Worm (Caenorhabditis elegans) whole organism, young adult: ENCODE data around the gene Y60C6A.1.

Experiments
- C17E4.6 ChIP-seq: fragments of 200-800 bp; sonication (Bioruptor generic); IDR thresholded peaks from 2 replicates; pipeline ENCODE4 v1.3.6; 2022; ENCODE audit warnings: missing genetic modification reagents, missing genetic modification characterization, missing compliant biosample characterization
- F10E7.11 ChIP-seq: sonication (generic microtip); optimal IDR thresholded peaks from 2 replicates; lab custom pipeline; 2017; ENCODE audit warnings: mild to moderate bottlenecking, missing genetic modification characterization, moderate library complexity, missing compliant biosample characterization
- F22D6.2 ChIP-seq: sonication (generic microtip); optimal IDR thresholded peaks from 2 replicates; lab custom pipeline; 2016; ENCODE audit warnings: mild to moderate bottlenecking, missing genetic modification characterization, missing compliant biosample characterization
- F23B12.7 ChIP-seq: sonication (generic microtip); optimal IDR thresholded peaks from 2 replicates; lab custom pipeline; 2017; ENCODE audit warnings: missing genetic modification characterization, mild to moderate bottlenecking, missing compliant biosample characterization, antibody characterized with exemption, moderate library complexity; ENCODE audit not compliant: insufficient read depth
- F37B4.10 ChIP-seq: fragments of 200-800 bp; sonication (Bioruptor generic); IDR thresholded peaks from 2 replicates; pipeline ENCODE4 v1.3.6; 2022; ENCODE audit warnings: missing genetic modification characterization, missing compliant biosample characterization
- F57A8.1 ChIP-seq: fragments of 200-800 bp; sonication (Bioruptor generic); optimal IDR thresholded peaks from 2 replicates; lab custom pipeline; 2018; ENCODE audit warnings: mild to moderate bottlenecking, missing genetic modification characterization, moderate library complexity, missing compliant biosample characterization
- K11D2.4 ChIP-seq: fragments of 200-800 bp; sonication (Bioruptor generic); IDR thresholded peaks from 2 replicates; pipeline ENCODE4 v1.3.6; 2022; ENCODE audit warnings: missing genetic modification reagents, missing genetic modification characterization, missing compliant biosample characterization
- K12H6.12 ChIP-seq: fragments of 200-800 bp; sonication (Bioruptor generic); optimal IDR thresholded peaks from 2 replicates; lab custom pipeline; 2018; ENCODE audit warnings: mild to moderate bottlenecking, missing genetic modification characterization, missing compliant biosample characterization
- T26A5.8 ChIP-seq: sonication (generic microtip); optimal IDR thresholded peaks from 2 replicates; lab custom pipeline; 2016; ENCODE audit warnings: missing genetic modification characterization, missing compliant biosample characterization
- Y56A3A.18 ChIP-seq: fragments of 200-800 bp; sonication (Bioruptor generic); IDR thresholded peaks from 2 replicates; pipeline ENCODE4 v1.3.6; 2022; ENCODE audit warnings: missing genetic modification reagents, missing genetic modification characterization, missing compliant biosample characterization
- Y79H2A.3 ChIP-seq: fragments of 200-800 bp; sonication (Bioruptor generic); conservative IDR thresholded peaks from 2 replicates; pipeline ENCODE4 v1.3.6; 2022; ENCODE audit warnings: missing genetic modification reagents, missing genetic modification characterization, missing compliant biosample characterization
- Y95B8A.8 ChIP-seq: fragments of 200-800 bp; sonication (Bioruptor generic); IDR thresholded peaks from 2 replicates; pipeline ENCODE4 v1.3.6; 2022; ENCODE audit warnings: missing genetic modification reagents, missing genetic modification characterization, missing compliant biosample characterization
- aptf-3 ChIP-seq: fragments of 200-800 bp; sonication (Bioruptor generic); IDR thresholded peaks from 2 replicates; pipeline ENCODE4 v1.3.6; 2022; ENCODE audit warnings: missing genetic modification characterization, missing compliant biosample characterization
- attf-5 ChIP-seq: fragments of 200-800 bp; sonication (Bioruptor generic); optimal IDR thresholded peaks from 2 replicates; lab custom pipeline; 2018; ENCODE audit warnings: mild to moderate bottlenecking, missing genetic modification characterization, missing compliant biosample characterization
- bed-2 ChIP-seq: fragments of 200-800 bp; sonication (Bioruptor generic); IDR thresholded peaks from 2 replicates; pipeline ENCODE4 v1.3.6; 2022; ENCODE audit warnings: missing genetic modification reagents, missing genetic modification characterization, missing compliant biosample characterization
- ceh-58 ChIP-seq: fragments of 200-800 bp; sonication (Bioruptor generic); IDR thresholded peaks from 2 replicates; pipeline ENCODE4 v1.3.6; 2022; ENCODE audit warnings: missing genetic modification characterization, missing compliant biosample characterization
- dpff-1 ChIP-seq: sonication (generic microtip); optimal IDR thresholded peaks from 2 replicates; lab custom pipeline; 2017; ENCODE audit warnings: mild to moderate bottlenecking, missing genetic modification characterization, missing compliant biosample characterization
- dpl-1 ChIP-seq: fragments of 150-350 bp; optimal IDR thresholded peaks from 2 replicates; lab custom pipeline; 2014; ENCODE audit warnings: missing biosample characterization, missing genetic modification reagents, missing genetic modification characterization
- egl-44 ChIP-seq: fragments of 200-800 bp; sonication (Bioruptor generic); IDR thresholded peaks from 2 replicates; pipeline ENCODE4 v1.3.6; 2022; ENCODE audit warnings: missing genetic modification reagents, missing genetic modification characterization, missing compliant biosample characterization
- ets-4 ChIP-seq: fragments of 200-800 bp; sonication (Bioruptor generic); optimal IDR thresholded peaks from 2 replicates; lab custom pipeline; 2018; ENCODE audit warnings: mild to moderate bottlenecking, missing genetic modification characterization, missing compliant biosample characterization
- gei-17 ChIP-seq: fragments of 200-800 bp; sonication (Bioruptor generic); optimal IDR thresholded peaks from 2 replicates; lab custom pipeline; 2018; ENCODE audit warnings: mild to moderate bottlenecking, missing genetic modification characterization, missing compliant biosample characterization
- hlh-12 ChIP-seq: sonication (generic microtip); optimal IDR thresholded peaks from 2 replicates; lab custom pipeline; 2016; ENCODE audit warnings: missing genetic modification characterization, missing compliant biosample characterization
- hsf-1 ChIP-seq: fragments of 200-800 bp; sonication (Bioruptor generic); IDR thresholded peaks from 2 replicates; pipeline ENCODE4 v1.3.6; 2022; ENCODE audit warnings: missing genetic modification reagents, missing genetic modification characterization, missing compliant biosample characterization
- lsl-1 ChIP-seq: fragments of 200-800 bp; sonication (Bioruptor generic); optimal IDR thresholded peaks from 2 replicates; lab custom pipeline; 2018; ENCODE audit warnings: mild to moderate bottlenecking, missing genetic modification characterization, moderate library complexity, missing compliant biosample characterization
- madf-6 ChIP-seq: fragments of 200-800 bp; sonication (Bioruptor generic); IDR thresholded peaks from 2 replicates; pipeline ENCODE4 v1.3.6; 2022; ENCODE audit warnings: missing genetic modification reagents, missing genetic modification characterization, missing compliant biosample characterization
- nfya-2 ChIP-seq: fragments of 200-800 bp; sonication (Bioruptor generic); IDR thresholded peaks from 2 replicates; pipeline ENCODE4 v1.3.6; 2022; ENCODE audit warnings: missing genetic modification reagents, missing genetic modification characterization, missing compliant biosample characterization
- nhr-179 ChIP-seq: sonication (generic microtip); optimal IDR thresholded peaks from 2 replicates; lab custom pipeline; 2016; ENCODE audit warnings: mild to moderate bottlenecking, missing genetic modification characterization, missing compliant biosample characterization
- nhr-80 ChIP-seq: sonication (generic microtip); optimal IDR thresholded peaks from 2 replicates; lab custom pipeline; 2016; ENCODE audit warnings: missing genetic modification characterization, missing compliant biosample characterization
- rec-8 ChIP-seq, 2 experiments: sonication (generic microtip); optimal IDR thresholded peaks; 2 replicates each; lab custom pipeline; 2016; ENCODE audit warnings: mild to moderate bottlenecking in 2 of 2, missing genetic modification characterization in 2 of 2, missing genetic modification reagents in 2 of 2, missing genotype in 2 of 2, missing biosample characterization in 1 of 2, missing compliant biosample characterization in 1 of 2, moderate library complexity in 1 of 2
- repo-1 ChIP-seq: sonication (generic microtip); optimal IDR thresholded peaks from 2 replicates; lab custom pipeline; 2017; ENCODE audit warnings: mild to moderate bottlenecking, missing genetic modification characterization, missing compliant biosample characterization
- snpc-1.1 ChIP-seq: sonication (generic microtip); optimal IDR thresholded peaks from 2 replicates; lab custom pipeline; 2017; ENCODE audit warnings: missing genetic modification characterization, mild to moderate bottlenecking, missing compliant biosample characterization, antibody characterized with exemption, moderate library complexity, missing genotype, missing genetic modification reagents; ENCODE audit not compliant: insufficient read depth
- snpc-1.3 ChIP-seq: sonication (generic microtip); optimal IDR thresholded peaks from 2 replicates; lab custom pipeline; 2017; ENCODE audit warnings: missing genetic modification characterization, mild to moderate bottlenecking, missing compliant biosample characterization, antibody characterized with exemption, moderate library complexity, missing genotype, missing genetic modification reagents; ENCODE audit not compliant: insufficient read depth
- snpc-4 ChIP-seq, 5 experiments: fragments of 150-350 bp in 1 of 5; sonication (generic microtip) in 4 of 5; optimal IDR thresholded peaks; 2 replicates each; lab custom pipeline; 2014 to 2018; ENCODE audit warnings: missing genetic modification characterization in 5 of 5, missing biosample characterization in 3 of 5, antibody characterized with exemption in 2 of 5, mild to moderate bottlenecking in 2 of 5, missing compliant biosample characterization in 2 of 5, missing genotype in 2 of 5, moderate library complexity in 2 of 5, missing genetic modification reagents in 1 of 5
- sptf-2 ChIP-seq: fragments of 200-800 bp; sonication (Bioruptor generic); optimal IDR thresholded peaks from 2 replicates; lab custom pipeline; 2018; ENCODE audit warnings: mild to moderate bottlenecking, missing genetic modification characterization, missing compliant biosample characterization
- xnd-1 ChIP-seq: sonication (generic microtip); optimal IDR thresholded peaks from 2 replicates; lab custom pipeline; 2016; ENCODE audit warnings: missing genotype, missing genetic modification reagents, missing genetic modification characterization, missing compliant biosample characterization

The Y60C6A.1 gene

DNA sequence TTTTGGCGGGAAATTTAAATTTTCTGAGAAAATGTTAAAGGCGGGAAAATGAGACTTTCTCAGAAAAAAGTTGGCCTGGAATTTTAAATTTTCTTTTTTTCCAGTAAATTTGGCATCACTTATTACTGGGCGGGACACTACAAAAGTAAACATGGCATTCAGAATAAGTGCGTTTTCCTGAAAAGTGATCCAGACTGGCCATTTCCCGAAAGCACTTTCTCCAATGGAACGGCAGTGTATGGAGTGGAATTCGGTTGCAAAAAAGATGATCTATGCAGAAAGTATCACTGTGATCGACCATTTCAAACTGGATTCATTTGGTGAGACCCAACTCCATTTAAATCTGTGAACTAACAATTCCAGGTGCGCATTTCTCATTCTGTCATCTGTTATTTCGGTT is 4.4 kb downstream of the Y60C6A.1 start:
- TF ChIP-seq Y95B8A.8 (GFP tag; lab: Robert Waterston, UW) (no peak), F10E7.11 (tag; lab: Kevin White, UChicago) (no peak), dpff-1 (tag; lab: Kevin White, UChicago) (no peak), madf-6 (GFP tag; lab: Robert Waterston, UW) (no peak), ets-4 (no peak), bed-2 (GFP tag; lab: Robert Waterston, UW) (no peak), Y79H2A.3 (no peak), xnd-1 (tag; lab: Kevin White, UChicago) (no peak), nfya-2 (GFP tag; lab: Robert Waterston, UW) (no peak), gei-17 (GFP tag; lab: Kevin White, UChicago) (no peak), hsf-1 (GFP tag; lab: Robert Waterston, UW) (no peak), snpc-1.3 (no peak), rec-8 (tag; optimal IDR thresholded peaks at IDR 0.05; lab: Kevin White, UChicago) (no peak)

DNA sequence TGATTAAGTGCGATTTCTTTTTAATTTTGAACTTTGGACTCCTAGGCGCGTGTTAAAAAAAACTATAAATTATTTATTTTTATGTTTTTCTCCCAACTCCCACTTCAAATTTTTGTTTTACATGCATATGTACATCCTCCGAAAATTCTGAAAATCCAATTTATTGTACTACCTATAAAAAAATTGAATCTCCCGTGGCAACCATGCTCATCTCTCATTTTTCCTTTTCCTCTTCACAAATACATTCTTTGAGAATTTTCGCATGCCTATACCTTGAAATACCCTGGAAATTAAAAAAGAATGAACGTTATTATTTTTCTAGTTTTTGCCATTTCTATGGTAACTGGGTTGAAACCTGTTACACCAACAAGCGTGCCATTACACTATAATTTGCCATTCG is 5.4 kb downstream of the Y60C6A.1 start, which contains the start of gene R02F11.10:
Gene R02F11.10 (plus strand): TSS at position 301 of the 400 bp plus-strand sequence.
- TF ChIP-seq nfya-2 (GFP tag; lab: Robert Waterston, UW) (no peak), hlh-12 (tag; lab: Kevin White, UChicago) (no peak), aptf-3 (GFP tag; lab: Robert Waterston, UW) (no peak), egl-44 (GFP tag; lab: Robert Waterston, UW) (no peak), F57A8.1 (no peak), dpl-1 (GFP tag; lab: Kevin White, UChicago) (no peak), K11D2.4 (GFP tag; lab: Robert Waterston, UW) (no peak)

DNA sequence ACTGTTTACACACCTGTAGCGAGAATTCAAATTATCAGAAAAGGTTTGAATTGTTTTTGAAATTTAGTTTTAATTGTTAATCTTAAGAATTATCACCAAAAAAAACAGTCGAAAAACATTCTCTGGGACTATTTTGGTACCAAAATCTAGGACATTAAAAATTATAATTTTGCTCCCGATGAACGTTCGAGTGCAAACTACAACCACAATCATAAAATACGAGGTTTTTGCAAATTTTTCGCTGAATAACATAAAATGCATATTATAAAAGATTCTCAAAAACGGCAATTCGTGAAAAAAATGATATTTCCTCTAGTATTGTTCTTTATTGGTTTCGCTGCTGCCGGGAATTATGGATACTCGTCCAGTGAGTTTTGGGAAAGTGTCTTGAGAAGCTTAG is 7.0 kb downstream of the Y60C6A.1 start, which contains the start of gene R02F11.12:
Gene R02F11.12 (plus strand): TSS at position 301 of the 400 bp plus-strand sequence.
- no peak for TF ChIP-seq ceh-58 (GFP tag; lab: Robert Waterston, UW)
- TF ChIP-seq F22D6.2 (tag; lab: Kevin White, UChicago): no peak
- TF ChIP-seq egl-44 (GFP tag; lab: Robert Waterston, UW): no peak
- TF ChIP-seq snpc-1.1 (tag; lab: Kevin White, UChicago): no peak
- no peak for TF ChIP-seq C17E4.6
- no peak for TF ChIP-seq Y56A3A.18 (GFP tag; lab: Robert Waterston, UW)
- TF ChIP-seq F37B4.10 (GFP tag; lab: Robert Waterston, UW): no peak

DNA sequence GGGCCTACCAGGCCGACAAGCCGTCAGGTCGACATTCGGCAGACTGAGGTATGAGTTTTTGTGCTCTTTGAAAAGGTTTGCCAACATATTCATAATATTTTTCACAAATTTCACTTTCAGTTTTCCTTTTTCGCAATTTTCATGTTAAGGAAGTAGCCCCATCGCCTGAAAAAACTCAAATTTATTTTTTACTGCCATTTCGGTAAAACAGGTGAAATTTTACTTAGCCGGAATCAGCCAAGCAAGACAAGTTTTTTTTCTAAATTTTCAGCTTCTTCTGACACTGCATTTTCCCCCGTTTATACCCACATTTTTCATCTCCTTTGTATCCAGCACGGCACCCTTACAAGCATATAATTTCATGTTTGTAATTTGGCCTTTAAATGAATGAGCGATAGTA is 8.2 kb downstream of the Y60C6A.1 start, which contains the start of gene R02F11.11:
Gene R02F11.11 (plus strand): TSS at position 301 of the 400 bp plus-strand sequence.
- TF ChIP-seq nhr-80 (tag; lab: Kevin White, UChicago): no peak
- TF ChIP-seq nhr-179: no peak
- TF ChIP-seq repo-1 (tag; lab: Kevin White, UChicago): no peak
- no peak for TF ChIP-seq T26A5.8 (tag; lab: Kevin White, UChicago)
- no peak for TF ChIP-seq F23B12.7 (tag; lab: Kevin White, UChicago)
- no peak for TF ChIP-seq C17E4.6
- TF ChIP-seq lsl-1 (GFP tag; lab: Kevin White, UChicago): no peak

DNA sequence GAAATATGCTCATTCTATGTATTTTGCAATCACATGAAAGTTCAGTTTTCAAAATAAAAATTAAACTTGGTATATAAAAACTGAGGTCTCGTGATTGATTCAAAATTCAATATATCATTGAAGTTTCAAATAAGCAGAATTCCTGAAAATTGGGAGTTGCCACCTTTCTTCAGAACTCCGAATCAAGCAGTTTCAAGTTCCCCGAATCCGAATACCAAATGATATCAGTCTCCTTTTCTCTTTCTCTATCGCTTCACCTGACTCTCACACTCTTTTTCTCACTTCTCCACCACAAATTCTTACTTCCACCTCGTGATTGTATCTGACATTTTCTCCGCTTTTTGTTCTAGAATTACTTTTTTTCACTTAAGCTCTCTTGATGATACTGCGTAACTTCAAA is 10.9 kb downstream of the Y60C6A.1 start, which contains the start of gene R02F11.2:
Gene R02F11.2 (plus strand): TSS at position 292 of the 400 bp plus-strand sequence.
- TF ChIP-seq snpc-4 (GFP tag; optimal IDR thresholded peaks at IDR 0.05; lab: Kevin White, UChicago) (no peak), snpc-4 (tag; optimal IDR thresholded peaks at IDR 0.05; lab: Kevin White, UChicago) (no peak), K12H6.12 (tag; lab: Kevin White, UChicago) (no peak), attf-5 (GFP tag; lab: Kevin White, UChicago) (no peak), sptf-2 (GFP tag; lab: Kevin White, UChicago) (no peak)
